Worm (Caenorhabditis elegans) whole organism, late embryonic: ENCODE results near the gene fbxa-4.

ENCODE experiments used
- C38D4.7 ChIP-seq: fragments of 200-800 bp; sonication (Bioruptor generic); optimal IDR thresholded peaks from 2 replicates; lab custom pipeline; 2018; ENCODE audit warnings: mild to moderate bottlenecking, missing genetic modification characterization, moderate library complexity, missing compliant biosample characterization
- K02D7.2 ChIP-seq: sonication (generic microtip); optimal IDR thresholded peaks from 2 replicates; lab custom pipeline; 2017; ENCODE audit warnings: mild to moderate bottlenecking, missing genetic modification characterization, missing compliant biosample characterization
- ama-1 ChIP-seq: fragments of 150-350 bp; optimal IDR thresholded peaks from 2 replicates; lab custom pipeline; 2014
- ceh-48 ChIP-seq: sonication (generic microtip); optimal IDR thresholded peaks from 2 replicates; lab custom pipeline; 2016; ENCODE audit warnings: missing genetic modification characterization, inconsistent platforms, missing compliant biosample characterization
- fkh-10 ChIP-seq: fragments of 150-350 bp; optimal IDR thresholded peaks from 2 replicates; lab custom pipeline; 2014; ENCODE audit warnings: missing biosample characterization, missing genetic modification reagents, missing genetic modification characterization
- fkh-6 ChIP-seq: sonication (generic microtip); optimal IDR thresholded peaks from 2 replicates; lab custom pipeline; 2016; ENCODE audit warnings: missing genetic modification characterization, missing compliant biosample characterization
- hlh-30 ChIP-seq: sonication (generic microtip); optimal IDR thresholded peaks from 2 replicates; lab custom pipeline; 2017; ENCODE audit warnings: antibody characterized with exemption, missing genetic modification characterization, missing compliant biosample characterization; ENCODE audit not compliant: insufficient read depth
- lim-6 ChIP-seq: sonication (generic microtip); optimal IDR thresholded peaks from 2 replicates; lab custom pipeline; 2016; ENCODE audit warnings: missing genetic modification characterization, missing compliant biosample characterization
- madf-2 ChIP-seq: sonication (generic microtip); optimal IDR thresholded peaks from 2 replicates; lab custom pipeline; 2017; ENCODE audit warnings: missing genetic modification characterization, missing compliant biosample characterization
- nhr-232 ChIP-seq: sonication (generic microtip); optimal IDR thresholded peaks from 2 replicates; lab custom pipeline; 2016; ENCODE audit warnings: missing genetic modification characterization, missing compliant biosample characterization
- pha-4 ChIP-seq: fragments of 150-350 bp; optimal IDR thresholded peaks from 2 replicates; lab custom pipeline; 2018; ENCODE audit warnings: missing biosample characterization, missing genetic modification reagents, missing genetic modification characterization
- tbx-2 ChIP-seq: sonication (generic microtip); optimal IDR thresholded peaks from 2 replicates; lab custom pipeline; 2016; ENCODE audit warnings: missing genetic modification characterization, missing compliant biosample characterization

DNA sequence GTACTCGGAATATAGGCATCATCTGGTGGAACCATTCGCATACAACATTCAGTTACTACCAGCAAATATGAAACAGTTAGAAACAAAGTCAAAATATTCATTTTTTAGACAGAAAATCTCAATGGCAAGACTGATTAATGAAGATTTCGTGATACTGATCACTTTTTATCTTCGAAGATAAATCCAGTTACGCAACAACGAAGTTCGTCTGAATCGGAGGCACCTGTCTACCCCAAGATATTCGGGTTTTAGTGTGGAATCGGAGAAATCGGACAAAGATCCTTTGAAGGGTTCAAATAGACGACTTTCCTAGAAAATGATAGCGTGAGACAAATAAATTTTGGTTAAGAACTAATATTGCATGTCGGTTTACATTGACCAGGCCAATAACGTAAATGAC is 19.5 kb downstream of the fbxa-4 start, which contains the start of gene F16G10.13:
- TF ChIP-seq madf-2 (no peak), K02D7.2 (no peak), ceh-48 (tag; lab: Kevin White, UChicago) (no peak), lim-6 (tag; lab: Kevin White, UChicago) (no peak), C38D4.7 (GFP tag; lab: Kevin White, UChicago) (no peak), tbx-2 (tag; lab: Kevin White, UChicago) (no peak), ama-1 (lab: Kevin White, UChicago) (no peak), hlh-30 (no peak), nhr-232 (tag; lab: Kevin White, UChicago) (no peak), fkh-6 (tag; lab: Kevin White, UChicago) (no peak), pha-4 (tag; lab: Kevin White, UChicago) (no peak), fkh-10 (GFP tag; lab: Kevin White, UChicago) (no peak)
